Worm (Caenorhabditis elegans) whole organism, L3 larva: ENCODE data around the gene M04B2.6.

ENCODE experiments used
- aly-2 ChIP-seq: fragments of 150-350 bp; optimal IDR thresholded peaks from 2 replicates; lab custom pipeline; 2014; ENCODE audit warnings: missing biosample characterization, missing genetic modification characterization
- lin-39 ChIP-seq: fragments of 150-350 bp; optimal IDR thresholded peaks from 2 replicates; lab custom pipeline; 2018; ENCODE audit warnings: missing biosample characterization, missing genetic modification reagents, missing genetic modification characterization
- nhr-12 ChIP-seq: fragments of 150-350 bp; optimal IDR thresholded peaks from 2 replicates; lab custom pipeline; 2014; ENCODE audit warnings: missing biosample characterization, missing genetic modification characterization

M04B2.6 gene

DNA sequence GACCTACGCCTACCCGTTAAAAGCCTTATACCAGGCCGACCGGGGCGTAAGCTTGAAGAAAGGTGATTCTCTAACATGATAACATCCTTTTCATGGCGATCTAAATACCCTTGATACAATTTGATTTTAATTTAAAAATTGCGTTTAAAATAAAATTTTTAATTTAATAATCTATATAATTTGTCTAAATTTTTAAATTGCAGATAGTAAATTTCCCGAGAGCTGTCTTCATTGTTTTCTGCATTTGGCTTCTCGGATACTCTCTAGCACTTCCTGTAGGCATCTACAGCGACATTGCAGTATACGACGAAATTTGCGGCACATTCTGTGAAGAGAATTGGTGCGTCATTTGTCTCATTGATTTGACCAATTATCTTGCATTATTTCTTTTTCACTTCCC is 49.2 kb downstream of the M04B2.6 start:
- TF ChIP-seq nhr-12 (tag; lab: Kevin White, UChicago) (no peak), aly-2 (no peak), lin-39 (tag; lab: Kevin White, UChicago) (peak; percentile 19)
- TF ChIP-seq, all 47 proteins: peak for 1
